Fruit fly (Drosophila melanogaster) whole organism, pupa: ENCODE measurements around the gene CG15822.

Source experiments
- CG10348 ChIP-seq: fragments of 200-800 bp; sonication (Bioruptor generic); IDR thresholded peaks from 2 replicates; pipeline ENCODE4 v1.3.6; 2022; ENCODE audit warnings: missing biosample characterization, missing genetic modification characterization
- CG12605 ChIP-seq: fragments of 200-800 bp; sonication (Bioruptor generic); IDR thresholded peaks from 2 replicates; pipeline ENCODE4 v1.3.6; 2022; ENCODE audit warnings: missing biosample characterization, missing genetic modification characterization
- CG13204 ChIP-seq: fragments of 200-800 bp; sonication (Bioruptor generic); optimal IDR thresholded peaks from 2 replicates; lab custom pipeline; 2018; ENCODE audit warnings: missing biosample characterization, mild to moderate bottlenecking, missing genetic modification characterization, moderate library complexity
- CG14655 ChIP-seq: fragments of 200-800 bp; sonication (Bioruptor generic); optimal IDR thresholded peaks from 3 replicates; lab custom pipeline; 2017; ENCODE audit warnings: mild to moderate bottlenecking, missing biosample characterization, missing genetic modification reagents, missing genetic modification characterization
- CG15710 ChIP-seq: fragments of 200-800 bp; sonication (Bioruptor generic); optimal IDR thresholded peaks from 2 replicates; lab custom pipeline; 2018; ENCODE audit warnings: missing biosample characterization, mild to moderate bottlenecking, missing genetic modification characterization, moderate library complexity
- CG17806 ChIP-seq: fragments of 200-800 bp; sonication (Bioruptor generic); optimal IDR thresholded peaks from 2 replicates; lab custom pipeline; 2018; ENCODE audit warnings: missing biosample characterization, mild to moderate bottlenecking, missing genetic modification characterization, moderate library complexity
- CG32121 ChIP-seq: fragments of 200-800 bp; sonication (Bioruptor generic); IDR thresholded peaks from 2 replicates; pipeline ENCODE4 v1.3.6; 2022; ENCODE audit warnings: missing biosample characterization, missing genetic modification characterization
- CG34367 ChIP-seq: fragments of 200-800 bp; sonication (Bioruptor generic); optimal IDR thresholded peaks from 2 replicates; lab custom pipeline; 2018; ENCODE audit warnings: missing biosample characterization, mild to moderate bottlenecking, missing genetic modification characterization
- CG4496 ChIP-seq: fragments of 200-800 bp; sonication (Bioruptor generic); IDR thresholded peaks from 3 replicates; pipeline ENCODE4 v1.3.6; 2022; ENCODE audit warnings: missing biosample characterization, missing genetic modification characterization
- CG8159 ChIP-seq: fragments of 200-800 bp; sonication (Bioruptor generic); optimal IDR thresholded peaks from 3 replicates; lab custom pipeline; 2018; ENCODE audit warnings: missing biosample characterization, mild to moderate bottlenecking, missing genetic modification characterization, moderate library complexity
- CG8301 ChIP-seq: fragments of 200-800 bp; sonication (Bioruptor generic); optimal IDR thresholded peaks from 2 replicates; lab custom pipeline; 2018; ENCODE audit warnings: missing biosample characterization, mild to moderate bottlenecking, missing genetic modification characterization
- CG9948 ChIP-seq: fragments of 200-800 bp; sonication (Bioruptor generic); optimal IDR thresholded peaks from 2 replicates; lab custom pipeline; 2018; ENCODE audit warnings: missing biosample characterization, mild to moderate bottlenecking, missing genetic modification characterization, moderate library complexity
- D1 ChIP-seq: fragments of 200-800 bp; sonication (Bioruptor generic); optimal IDR thresholded peaks from 2 replicates; lab custom pipeline; 2018; ENCODE audit warnings: missing biosample characterization, mild to moderate bottlenecking, missing genetic modification characterization, moderate library complexity
- EcR ChIP-seq: fragments of 200-800 bp; sonication (Bioruptor generic); optimal IDR thresholded peaks from 3 replicates; lab custom pipeline; 2019; ENCODE audit warnings: missing biosample characterization, missing genetic modification characterization, mild to moderate bottlenecking, moderate library complexity, missing genetic modification reagents
- Ets98B ChIP-seq: fragments of 200-800 bp; sonication (Bioruptor generic); IDR thresholded peaks from 2 replicates; pipeline ENCODE4 v1.3.6; 2022; ENCODE audit warnings: missing biosample characterization, missing genetic modification characterization
- Pif1A ChIP-seq: fragments of 200-800 bp; sonication (Bioruptor generic); optimal IDR thresholded peaks from 3 replicates; lab custom pipeline; 2016; ENCODE audit warnings: missing biosample characterization, missing genetic modification characterization
- Pif1B ChIP-seq: fragments of 200-800 bp; sonication (Bioruptor generic); optimal IDR thresholded peaks from 3 replicates; lab custom pipeline; 2016; ENCODE audit warnings: missing biosample characterization, missing genetic modification characterization
- Snoo ChIP-seq: fragments of 200-800 bp; sonication (Bioruptor generic); optimal IDR thresholded peaks from 3 replicates; lab custom pipeline; 2017; ENCODE audit warnings: missing biosample characterization, mild to moderate bottlenecking, missing genetic modification characterization, inconsistent platforms
- fd96Ca ChIP-seq: fragments of 200-800 bp; sonication (Bioruptor generic); IDR thresholded peaks from 3 replicates; pipeline ENCODE4 v1.3.6; 2022; ENCODE audit warnings: missing biosample characterization, missing genetic modification characterization
- gl ChIP-seq: fragments of 200-800 bp; sonication (Bioruptor generic); optimal IDR thresholded peaks from 2 replicates; lab custom pipeline; 2018; ENCODE audit warnings: missing biosample characterization, mild to moderate bottlenecking, missing genetic modification characterization
- rn ChIP-seq: fragments of 200-800 bp; sonication (Bioruptor generic); IDR thresholded peaks from 2 replicates; pipeline ENCODE4 v1.3.6; 2022; ENCODE audit warnings: missing biosample characterization, missing genetic modification characterization

The CG15822 gene

dm6 chr3L:2157427-2157931, 6.2 kb downstream of the CG15822 start:
- peak; percentile 47 for TF ChIP-seq CG13204 (GFP tag; lab: Kevin White, UChicago)
- peak; percentile 47 for TF ChIP-seq EcR
- no peak for TF ChIP-seq CG32121
- 0 out of 3 replicates have a peak, but pooled peaks have one; percentile 10 for TF ChIP-seq CG4496 (GFP tag; lab: Robert Waterston, UW)
- TF ChIP-seq CG10348 (GFP tag; lab: Robert Waterston, UW), result no peak
- TF ChIP-seq CG8159 (tag; lab: Kevin White, UChicago), result no peak
- no peak for TF ChIP-seq D1
- TF ChIP-seq CG17806, result no peak

- peak; percentile 32 for TF ChIP-seq CG8301 (tag; lab: Kevin White, UChicago)
- TF ChIP-seq Snoo (tag; lab: Kevin White, UChicago), result peak; percentile 4
- peak; percentile 36 for TF ChIP-seq CG14655 (GFP tag; lab: Kevin White, UChicago)
- TF ChIP-seq CG8159 (tag; lab: Kevin White, UChicago), result peak; percentile 36
- no peak for TF ChIP-seq CG12605 (GFP tag; lab: Robert Waterston, UW)
- TF ChIP-seq D1, result peak; percentile 37
- TF ChIP-seq EcR, result peak; percentile 79
- TF ChIP-seq Pif1B (GFP tag; lab: Kevin White, UChicago), result peak; percentile 34
- peak; percentile 26 for TF ChIP-seq CG9948
- peak; percentile 48 for TF ChIP-seq CG34367 (tag; lab: Kevin White, UChicago)
- TF ChIP-seq CG13204 (GFP tag; lab: Kevin White, UChicago), result no peak
- peak; percentile 53; the same call in 1 of the 3 replicates for TF ChIP-seq fd96Ca (GFP tag; lab: Robert Waterston, UW)
- TF ChIP-seq Pif1A, result peak; percentile 43
- no peak for TF ChIP-seq gl (tag; lab: Kevin White, UChicago)
- TF ChIP-seq CG4496 (GFP tag; lab: Robert Waterston, UW), result peak; percentile 57; the same call in 2 of the 3 replicates
- peak; percentile 56 for TF ChIP-seq Ets98B
- TF ChIP-seq rn (GFP tag; lab: Robert Waterston, UW), result 0 out of 2 replicates have a peak, but pooled peaks have one; percentile 48
- peak; percentile 44 for TF ChIP-seq CG32121
- peak; percentile 41 for TF ChIP-seq CG15710 (tag; lab: Kevin White, UChicago)
- peak; percentile 44 for TF ChIP-seq CG17806
- no peak for TF ChIP-seq CG10348 (GFP tag; lab: Robert Waterston, UW)
Observed at dm6 chr3L:2152730-2153129, 10.9 kb downstream of the CG15822 start.

dm6 chr3L:2151588-2152372, 11.9 kb downstream of the CG15822 start, which contains the start of gene zormin:
Gene zormin, minus strand, starts transcription at chr3L:2151700.
- TF ChIP-seq Snoo (tag; lab: Kevin White, UChicago) (peak; percentile 71), CG8301 (tag; lab: Kevin White, UChicago) (peak; percentile 63), D1 (peak; percentile 66), fd96Ca (GFP tag; lab: Robert Waterston, UW) (peak; percentile 76; the same call in 2 of the 3 replicates), CG8159 (tag; lab: Kevin White, UChicago) (peak; percentile 83), CG32121 (no peak), Pif1A (peak; percentile 80), CG4496 (GFP tag; lab: Robert Waterston, UW) (peak; percentile 68), EcR (no peak), CG34367 (tag; lab: Kevin White, UChicago) (peak; percentile 67), CG15710 (tag; lab: Kevin White, UChicago) (peak; percentile 64), rn (GFP tag; lab: Robert Waterston, UW) (no peak), CG9948 (peak; percentile 83), Ets98B (no peak; the same call in 1 of the 2 replicates), CG12605 (GFP tag; lab: Robert Waterston, UW) (peak; percentile 9; the same call in 1 of the 2 replicates), gl (tag; lab: Kevin White, UChicago) (peak; percentile 58), CG10348 (GFP tag; lab: Robert Waterston, UW) (no peak), CG14655 (GFP tag; lab: Kevin White, UChicago) (peak; percentile 79), CG13204 (GFP tag; lab: Kevin White, UChicago) (no peak), Pif1B (GFP tag; lab: Kevin White, UChicago) (peak; percentile 76), CG17806 (peak; percentile 81)

dm6 chr3L:2149664-2150063, 14.0 kb downstream of the CG15822 start:
- no peak for TF ChIP-seq EcR
- no peak for TF ChIP-seq CG13204 (GFP tag; lab: Kevin White, UChicago)
- TF ChIP-seq Pif1B (GFP tag; lab: Kevin White, UChicago), result no peak
- TF ChIP-seq CG32121, result no peak
- peak; percentile 8; the same call in 1 of the 2 replicates for TF ChIP-seq Ets98B
- peak; percentile 23 for TF ChIP-seq CG14655 (GFP tag; lab: Kevin White, UChicago)
- TF ChIP-seq CG4496 (GFP tag; lab: Robert Waterston, UW), result 0 out of 3 replicates have a peak, but pooled peaks have one; percentile 17
- TF ChIP-seq gl (tag; lab: Kevin White, UChicago), result no peak
- 0 out of 3 replicates have a peak, but pooled peaks have one; percentile 29 for TF ChIP-seq fd96Ca (GFP tag; lab: Robert Waterston, UW)
- TF ChIP-seq CG17806, result no peak
- no peak for TF ChIP-seq CG8159 (tag; lab: Kevin White, UChicago)
- TF ChIP-seq CG12605 (GFP tag; lab: Robert Waterston, UW), result peak; percentile 51

- TF ChIP-seq Pif1A (no peak), CG32121 (no peak), CG14655 (GFP tag; lab: Kevin White, UChicago) (no peak), CG9948 (no peak), CG17806 (no peak), gl (tag; lab: Kevin White, UChicago) (no peak), Pif1B (GFP tag; lab: Kevin White, UChicago) (no peak), CG12605 (GFP tag; lab: Robert Waterston, UW) (no peak), CG10348 (GFP tag; lab: Robert Waterston, UW) (no peak), CG4496 (GFP tag; lab: Robert Waterston, UW) (no peak), fd96Ca (GFP tag; lab: Robert Waterston, UW) (no peak), CG15710 (tag; lab: Kevin White, UChicago) (no peak), D1 (no peak), CG13204 (GFP tag; lab: Kevin White, UChicago) (no peak), rn (GFP tag; lab: Robert Waterston, UW) (no peak), CG8301 (tag; lab: Kevin White, UChicago) (no peak), CG34367 (tag; lab: Kevin White, UChicago) (no peak)
Observed at dm6 chr3L:2147767-2148166, 15.9 kb downstream of the CG15822 start.
